Fruit fly (Drosophila melanogaster) whole organism, embryonic: ENCODE measurements around the gene pr.

Experiments
- CG10147 ChIP-seq: fragments of 200-800 bp; sonication (Bioruptor generic); optimal IDR thresholded peaks from 2 replicates; lab custom pipeline; 2019; ENCODE audit warnings: missing biosample characterization, mild to moderate bottlenecking, missing genetic modification characterization, moderate library complexity
- CG10209 ChIP-seq: fragments of 200-800 bp; sonication (Bioruptor generic); optimal IDR thresholded peaks from 3 replicates; lab custom pipeline; 2017; ENCODE audit warnings: missing biosample characterization, mild to moderate bottlenecking, missing genetic modification characterization, missing genetic modification reagents
- CG10462 ChIP-seq: fragments of 200-800 bp; sonication (Bioruptor generic); optimal IDR thresholded peaks from 2 replicates; lab custom pipeline; 2016; ENCODE audit warnings: missing biosample characterization, missing genetic modification characterization
- CG10654 ChIP-seq: fragments of 200-800 bp; sonication (Bioruptor generic); optimal IDR thresholded peaks from 2 replicates; lab custom pipeline; 2016; ENCODE audit warnings: missing biosample characterization, missing genetic modification characterization
- CG10979 ChIP-seq: fragments of 200-800 bp; sonication (Bioruptor generic); optimal IDR thresholded peaks from 2 replicates; lab custom pipeline; 2018; ENCODE audit warnings: missing biosample characterization, mild to moderate bottlenecking, missing genetic modification characterization, moderate library complexity
- CG13424 ChIP-seq: fragments of 200-800 bp; sonication (Bioruptor generic); optimal IDR thresholded peaks from 2 replicates; lab custom pipeline; 2019; ENCODE audit warnings: missing biosample characterization, mild to moderate bottlenecking, missing genetic modification characterization, moderate library complexity
- CG14050 ChIP-seq: fragments of 200-800 bp; sonication (Bioruptor generic); IDR thresholded peaks from 3 replicates; pipeline ENCODE4 v1.3.6; 2022; ENCODE audit warnings: missing biosample characterization, missing genetic modification characterization
- CG15514 ChIP-seq: fragments of 200-800 bp; sonication (Bioruptor generic); optimal IDR thresholded peaks from 3 replicates; lab custom pipeline; 2017; ENCODE audit warnings: missing biosample characterization, missing genetic modification characterization, mild to moderate bottlenecking, moderate library complexity, missing genetic modification reagents
- CG17359 ChIP-seq: fragments of 200-800 bp; sonication (Bioruptor generic); optimal IDR thresholded peaks from 3 replicates; lab custom pipeline; 2018; ENCODE audit warnings: missing biosample characterization, mild to moderate bottlenecking, missing genetic modification characterization, moderate library complexity
- CG1832 ChIP-seq: fragments of 200-800 bp; sonication (Bioruptor generic); optimal IDR thresholded peaks from 2 replicates; lab custom pipeline; 2017; ENCODE audit warnings: missing biosample characterization, mild to moderate bottlenecking, missing genetic modification characterization, inconsistent platforms
- CG34422 ChIP-seq: fragments of 200-800 bp; sonication (Bioruptor generic); IDR thresholded peaks from 3 replicates; pipeline ENCODE4 v1.3.6; 2022; ENCODE audit warnings: missing biosample characterization, missing genetic modification characterization
- CG4282 ChIP-seq: fragments of 200-800 bp; sonication (Bioruptor generic); optimal IDR thresholded peaks from 2 replicates; lab custom pipeline; 2016; ENCODE audit warnings: missing biosample characterization, missing genetic modification characterization
- CG6765 ChIP-seq: fragments of 200-800 bp; sonication (Bioruptor generic); optimal IDR thresholded peaks from 3 replicates; lab custom pipeline; 2017; ENCODE audit warnings: missing biosample characterization, mild to moderate bottlenecking, missing genetic modification characterization
- CG8388 ChIP-seq: fragments of 200-800 bp; sonication (Bioruptor generic); optimal IDR thresholded peaks from 2 replicates; lab custom pipeline; 2019; ENCODE audit warnings: missing biosample characterization, mild to moderate bottlenecking, missing genetic modification characterization, moderate library complexity
- CG9817 ChIP-seq: fragments of 200-800 bp; sonication (Bioruptor generic); optimal IDR thresholded peaks from 2 replicates; lab custom pipeline; 2018; ENCODE audit warnings: missing biosample characterization, mild to moderate bottlenecking, missing genetic modification characterization, moderate library complexity
- CHES-1-like ChIP-seq: fragments of 200-800 bp; sonication (Bioruptor generic); optimal IDR thresholded peaks from 2 replicates; lab custom pipeline; 2016; ENCODE audit warnings: missing biosample characterization, missing genetic modification characterization
- CrebB ChIP-seq: fragments of 200-800 bp; sonication (Bioruptor generic); optimal IDR thresholded peaks from 3 replicates; lab custom pipeline; 2018; ENCODE audit warnings: missing biosample characterization, mild to moderate bottlenecking, missing genetic modification characterization
- Dip2 ChIP-seq: fragments of 200-800 bp; sonication (Bioruptor generic); IDR thresholded peaks from 2 replicates; pipeline ENCODE4 v1.3.6; 2022; ENCODE audit warnings: missing biosample characterization, missing genetic modification characterization
- Dp ChIP-seq: fragments of 200-800 bp; sonication (Bioruptor generic); optimal IDR thresholded peaks from 2 replicates; lab custom pipeline; 2018; ENCODE audit warnings: missing biosample characterization, mild to moderate bottlenecking, missing genetic modification characterization, moderate library complexity
- ERR ChIP-seq: fragments of 200-800 bp; sonication (Bioruptor generic); optimal IDR thresholded peaks from 2 replicates; lab custom pipeline; 2016; ENCODE audit warnings: missing biosample characterization, missing genetic modification characterization
- Ets97D ChIP-seq: fragments of 200-800 bp; sonication (Bioruptor generic); optimal IDR thresholded peaks from 3 replicates; lab custom pipeline; 2016; ENCODE audit warnings: missing biosample characterization, missing genetic modification characterization
- Gsc ChIP-seq: fragments of 200-800 bp; sonication (Bioruptor generic); IDR thresholded peaks from 2 replicates; pipeline ENCODE4 v1.3.6; 2022; ENCODE audit warnings: missing biosample characterization, missing genetic modification characterization
- HLH4C ChIP-seq: fragments of 200-800 bp; sonication (Bioruptor generic); IDR thresholded peaks from 3 replicates; pipeline ENCODE4 v1.3.6; 2022; ENCODE audit warnings: missing biosample characterization, missing genetic modification characterization; ENCODE audit not compliant: partially characterized antibody
- Max ChIP-seq: fragments of 200-800 bp; sonication (Bioruptor generic); optimal IDR thresholded peaks from 2 replicates; lab custom pipeline; 2016; ENCODE audit warnings: missing biosample characterization, mild to moderate bottlenecking, missing genetic modification characterization
- Poxn ChIP-seq: fragments of 200-800 bp; sonication (Bioruptor generic); IDR thresholded peaks from 2 replicates; pipeline ENCODE4 v1.3.6; 2022; ENCODE audit warnings: missing biosample characterization, missing genetic modification characterization
- Side ChIP-seq: fragments of 200-800 bp; sonication (Bioruptor generic); optimal IDR thresholded peaks from 2 replicates; lab custom pipeline; 2016; ENCODE audit warnings: missing biosample characterization, missing genetic modification characterization
- bab2 ChIP-seq: fragments of 200-800 bp; sonication (Bioruptor generic); optimal IDR thresholded peaks from 2 replicates; lab custom pipeline; 2016; ENCODE audit warnings: missing biosample characterization, missing genetic modification characterization
- bsh ChIP-seq, 2 experiments: fragments of 200-800 bp; sonication (Bioruptor generic); optimal IDR thresholded peaks; 2 replicates each; lab custom pipeline; 2017 to 2018; ENCODE audit warnings: mild to moderate bottlenecking in 2 of 2, missing biosample characterization in 2 of 2, missing genetic modification characterization in 2 of 2, moderate library complexity in 1 of 2
- btn ChIP-seq: fragments of 200-800 bp; sonication (Bioruptor generic); optimal IDR thresholded peaks from 2 replicates; lab custom pipeline; 2016; ENCODE audit warnings: missing biosample characterization, missing genetic modification characterization
- cas ChIP-seq: fragments of 200-800 bp; sonication (Bioruptor generic); IDR thresholded peaks from 2 replicates; pipeline ENCODE4 v1.3.6; 2022; ENCODE audit warnings: missing biosample characterization, missing genetic modification characterization
- cg ChIP-seq: fragments of 200-800 bp; sonication (Bioruptor generic); optimal IDR thresholded peaks from 3 replicates; lab custom pipeline; 2019; ENCODE audit warnings: missing biosample characterization, mild to moderate bottlenecking, missing genetic modification characterization, moderate library complexity
- crp ChIP-seq, 2 experiments: fragments of 200-800 bp; sonication (Bioruptor generic); optimal IDR thresholded peaks; 2 replicates in 1 of 2; 3 replicates in 1 of 2; lab custom pipeline; 2017; ENCODE audit warnings: missing biosample characterization in 2 of 2, missing genetic modification characterization in 2 of 2, mild to moderate bottlenecking in 1 of 2, moderate library complexity in 1 of 2
- cwo ChIP-seq: fragments of 200-800 bp; sonication (Bioruptor generic); optimal IDR thresholded peaks from 3 replicates; lab custom pipeline; 2017; ENCODE audit warnings: missing biosample characterization, missing genetic modification characterization, mild to moderate bottlenecking, moderate library complexity, missing genetic modification reagents
- da ChIP-seq: fragments of 200-800 bp; sonication (Bioruptor generic); optimal IDR thresholded peaks from 2 replicates; lab custom pipeline; 2016; ENCODE audit warnings: missing biosample characterization, missing genetic modification characterization
- dan ChIP-seq: fragments of 200-800 bp; sonication (Bioruptor generic); IDR thresholded peaks from 2 replicates; pipeline ENCODE4 v1.3.6; 2022; ENCODE audit warnings: missing biosample characterization, missing genetic modification characterization
- dati ChIP-seq: fragments of 200-800 bp; sonication (Bioruptor generic); IDR thresholded peaks from 2 replicates; pipeline ENCODE4 v1.3.6; 2022; ENCODE audit warnings: missing biosample characterization, missing genetic modification characterization
- emc ChIP-seq: fragments of 200-800 bp; sonication (Bioruptor generic); optimal IDR thresholded peaks from 2 replicates; lab custom pipeline; 2016; ENCODE audit warnings: missing biosample characterization, missing genetic modification characterization
- en ChIP-seq: fragments of 200-800 bp; sonication (Bioruptor generic); optimal IDR thresholded peaks from 2 replicates; lab custom pipeline; 2016; ENCODE audit warnings: missing biosample characterization, missing genetic modification characterization
- nmo ChIP-seq: fragments of 200-800 bp; sonication (Bioruptor generic); optimal IDR thresholded peaks from 2 replicates; lab custom pipeline; 2018; ENCODE audit warnings: missing biosample characterization, mild to moderate bottlenecking, missing genetic modification characterization, moderate library complexity
- nom ChIP-seq: fragments of 200-800 bp; sonication (Bioruptor generic); optimal IDR thresholded peaks from 2 replicates; lab custom pipeline; 2017; ENCODE audit warnings: missing biosample characterization, missing genetic modification characterization, mild to moderate bottlenecking, moderate library complexity, missing genetic modification reagents
- phol ChIP-seq: fragments of 200-800 bp; sonication (Bioruptor generic); optimal IDR thresholded peaks from 3 replicates; lab custom pipeline; 2018; ENCODE audit warnings: missing biosample characterization, mild to moderate bottlenecking, missing genetic modification characterization, moderate library complexity
- schlank ChIP-seq: fragments of 200-800 bp; sonication (Bioruptor generic); optimal IDR thresholded peaks from 2 replicates; lab custom pipeline; 2018; ENCODE audit warnings: missing biosample characterization, mild to moderate bottlenecking, missing genetic modification characterization
- sqz ChIP-seq: fragments of 200-800 bp; sonication (Bioruptor generic); optimal IDR thresholded peaks from 3 replicates; lab custom pipeline; 2018; ENCODE audit warnings: missing biosample characterization, mild to moderate bottlenecking, missing genetic modification characterization
- stwl ChIP-seq: fragments of 200-800 bp; sonication (Bioruptor generic); optimal IDR thresholded peaks from 3 replicates; lab custom pipeline; 2018; ENCODE audit warnings: missing biosample characterization, mild to moderate bottlenecking, missing genetic modification characterization, moderate library complexity
- twi ChIP-seq: fragments of 200-800 bp; optimal IDR thresholded peaks from 2 replicates; lab custom pipeline; 2019; ENCODE audit warnings: missing biosample characterization, mild to moderate bottlenecking, missing genetic modification characterization, moderate library complexity
- wor ChIP-seq: fragments of 200-800 bp; sonication (Bioruptor generic); IDR thresholded peaks from 2 replicates; pipeline ENCODE4 v1.3.6; 2022; ENCODE audit warnings: missing biosample characterization, missing genetic modification characterization

Gene pr

DNA sequence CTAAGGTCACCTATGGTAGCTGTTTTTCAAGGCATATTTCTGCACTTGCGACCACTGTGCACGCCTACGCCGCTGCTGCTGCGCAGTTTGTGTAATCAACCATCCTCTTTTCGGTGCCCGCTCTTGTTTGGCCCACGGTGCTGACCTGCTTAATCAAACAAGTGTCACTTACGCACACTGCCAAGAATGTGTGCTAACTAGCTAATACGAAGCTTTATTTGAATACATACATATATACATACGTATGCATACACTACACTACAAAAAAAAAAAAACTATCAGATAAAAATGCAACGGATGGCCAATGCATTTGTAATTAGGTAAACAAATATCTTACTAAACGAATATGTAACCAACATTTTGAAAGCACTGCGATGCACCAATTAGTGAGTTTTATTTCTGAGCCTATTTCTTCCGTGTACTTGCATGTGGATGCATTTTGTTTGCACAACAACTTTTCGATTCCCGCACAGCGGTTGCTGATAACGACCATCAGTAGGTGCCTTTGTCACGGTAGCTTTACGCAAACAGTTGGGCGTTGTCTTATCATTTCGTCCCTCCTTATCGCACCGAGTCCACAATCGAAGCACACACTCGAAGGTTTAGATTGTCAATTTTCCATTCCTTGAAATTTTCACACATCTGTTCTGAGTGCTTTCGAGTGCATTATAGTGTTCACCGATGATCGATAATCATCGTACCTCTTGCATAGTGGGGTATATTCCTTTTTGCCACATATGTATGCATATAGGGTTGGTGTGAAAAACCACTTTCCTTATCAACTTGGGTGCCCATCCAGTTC lies 11.2 kb upstream of the pr start (continued):
- TF ChIP-seq CG9817 (peak; percentile 57), cg (peak; percentile 64), nmo (peak; percentile 78), Dp (no peak), CG15514 (GFP tag; lab: Kevin White, UChicago) (peak; percentile 71), stwl (no peak), bsh (GFP tag; optimal IDR thresholded peaks at IDR 0.05; lab: Kevin White, UChicago) (peak; percentile 61 to 89), en (peak; percentile 85), nom (GFP tag; lab: Kevin White, UChicago) (peak; percentile 47), Dip2 (GFP tag; lab: Robert Waterston, UW) (no peak; the same call in 1 of the 2 replicates), phol (tag; lab: Kevin White, UChicago) (peak; percentile 83), CG6765 (peak; percentile 68), Side (GFP tag; lab: Kevin White, UChicago) (peak; percentile 81), twi (tag; lab: Kevin White, UChicago) (peak; percentile 55), ERR (GFP tag; lab: Kevin White, UChicago) (peak; percentile 6)

DNA sequence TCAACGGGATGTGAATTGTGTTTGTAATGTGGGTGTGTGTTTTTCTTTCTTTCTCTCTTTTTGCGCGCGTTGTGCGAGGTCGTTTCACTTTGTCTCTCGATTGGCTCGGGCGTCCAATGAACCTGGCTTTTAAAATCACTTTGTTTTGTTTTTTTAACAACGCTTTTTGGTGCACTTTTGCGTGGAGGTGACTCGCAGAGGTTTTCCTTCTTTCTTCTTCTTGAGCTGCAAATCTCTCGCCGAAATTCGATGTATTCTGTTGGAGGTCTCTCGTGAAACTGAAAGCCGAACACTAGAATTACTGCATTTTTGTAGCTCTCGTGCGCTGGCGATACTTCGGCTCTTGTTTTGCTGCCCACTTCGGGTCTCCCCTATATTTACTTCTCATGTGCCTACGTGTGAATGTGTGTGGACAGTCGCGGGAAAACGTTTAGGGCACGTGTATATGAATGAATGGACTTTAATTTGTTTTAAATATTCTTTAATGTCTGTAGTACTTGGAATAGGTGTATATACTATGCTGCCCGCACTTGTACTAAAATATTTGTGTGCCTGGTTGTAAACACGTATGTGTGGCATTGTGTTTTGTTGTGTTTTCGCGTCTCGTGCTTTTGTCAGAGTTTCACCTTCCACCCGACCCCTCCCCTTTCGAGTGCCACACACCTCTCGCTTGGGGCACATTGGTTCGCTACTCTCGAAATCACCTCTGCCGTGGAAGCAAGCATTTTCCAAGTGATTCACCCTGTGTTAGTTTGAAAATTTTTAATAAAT lies 9.7 kb upstream of the pr start, which contains the start of gene fok:
TSS of gene fok (minus strand) at position 286 of the 771 bp plus-strand sequence.
- TF ChIP-seq bab2 (GFP tag; lab: Kevin White, UChicago) (peak; percentile 94), CG4282 (peak; percentile 84), CG10462 (peak; percentile 81), CG10979 (tag; lab: Kevin White, UChicago) (peak; percentile 96), crp (GFP tag; optimal IDR thresholded peaks at IDR 0.05; lab: Kevin White, UChicago) (peak in 1 of 2 experiments; percentile 67), btn (GFP tag; lab: Kevin White, UChicago) (peak; percentile 87), CG10147 (GFP tag; lab: Kevin White, UChicago) (peak; percentile 94), wor (GFP tag; lab: Robert Waterston, UW) (peak; percentile 91), dan (peak; percentile 68), nmo (peak; percentile 97), CHES-1-like (peak; percentile 96), dati (peak; percentile 45; the same call in 1 of the 2 replicates), CG14050 (GFP tag; lab: Robert Waterston, UW) (peak; percentile 94), da (peak; percentile 83), CG8388 (peak; percentile 95), CG15514 (GFP tag; lab: Kevin White, UChicago) (peak; percentile 92), CG17359 (peak; percentile 96), Poxn (peak; percentile 87), cas (GFP tag; lab: Robert Waterston, UW) (peak; percentile 82), emc (GFP tag; lab: Kevin White, UChicago) (peak; percentile 71), CG10654 (GFP tag; lab: Kevin White, UChicago) (peak; percentile 91), sqz (GFP tag; lab: Kevin White, UChicago) (peak; percentile 96), HLH4C (GFP tag; lab: Robert Waterston, UW) (no peak; the same call in 2 of the 3 replicates), CG10209 (GFP tag; lab: Kevin White, UChicago) (peak; percentile 96), Max (peak; percentile 96), cwo (GFP tag; lab: Kevin White, UChicago) (peak; percentile 100), CG1832 (GFP tag; lab: Kevin White, UChicago) (no peak), Gsc (GFP tag; lab: Robert Waterston, UW) (no peak; the same call in 1 of the 2 replicates), CG34422 (GFP tag; lab: Robert Waterston, UW) (peak; percentile 93), Ets97D (peak; percentile 82), schlank (tag; lab: Kevin White, UChicago) (peak; percentile 94), CrebB (tag; lab: Kevin White, UChicago) (peak; percentile 96), CG13424 (tag; lab: Kevin White, UChicago) (peak; percentile 97)
